Worm (Caenorhabditis elegans) whole organism, L3 larva: Measurements from ENCODE around the gene F46C5.9.
A peak's percentile ranks its signal among the peaks of the same experiment; 100 is the strongest.

Source experiments
- R02D3.7 ChIP-seq: fragments of 150-350 bp; optimal IDR thresholded peaks from 2 replicates; lab custom pipeline; 2014; ENCODE audit warnings: missing biosample characterization, missing genetic modification characterization
- ZK546.5 ChIP-seq: sonication (generic microtip); optimal IDR thresholded peaks from 2 replicates; lab custom pipeline; 2017; ENCODE audit warnings: missing biosample characterization, missing genetic modification characterization
- aly-2 ChIP-seq: fragments of 150-350 bp; optimal IDR thresholded peaks from 2 replicates; lab custom pipeline; 2014; ENCODE audit warnings: missing biosample characterization, missing genetic modification characterization
- ama-1 ChIP-seq: fragments of 150-350 bp; optimal IDR thresholded peaks from 2 replicates; lab custom pipeline; 2018
- ceh-16 ChIP-seq: sonication (generic microtip); optimal IDR thresholded peaks from 2 replicates; lab custom pipeline; 2017; ENCODE audit warnings: missing biosample characterization, missing genetic modification characterization
- ceh-28 ChIP-seq: fragments of 150-350 bp; optimal IDR thresholded peaks from 2 replicates; lab custom pipeline; 2014; ENCODE audit warnings: missing biosample characterization, missing genetic modification reagents, missing genetic modification characterization
- ceh-82 ChIP-seq: fragments of 150-350 bp; optimal IDR thresholded peaks from 2 replicates; lab custom pipeline; 2014; ENCODE audit warnings: missing biosample characterization, missing genetic modification characterization
- egl-27 ChIP-seq: sonication (generic microtip); optimal IDR thresholded peaks from 4 replicates; lab custom pipeline; 2017; ENCODE audit warnings: missing biosample characterization, missing genetic modification reagents, missing genetic modification characterization
- elt-1 ChIP-seq: fragments of 150-350 bp; optimal IDR thresholded peaks from 2 replicates; lab custom pipeline; 2014; ENCODE audit warnings: missing biosample characterization, missing genetic modification characterization
- elt-3 ChIP-seq, 3 experiments: fragments of 150-350 bp in 1 of 3; sonication (generic microtip) in 2 of 3; optimal IDR thresholded peaks; 2 replicates in 2 of 3; 4 replicates in 1 of 3; lab custom pipeline; 2014 to 2017; ENCODE audit warnings: missing biosample characterization in 3 of 3, missing genetic modification characterization in 3 of 3
- eor-1 ChIP-seq, 2 experiments: fragments of 150-350 bp; optimal IDR thresholded peaks; 2 replicates each; lab custom pipeline; 2014 to 2018; ENCODE audit warnings: missing biosample characterization in 2 of 2, missing genetic modification characterization in 2 of 2
- fkh-10 ChIP-seq: sonication (generic microtip); optimal IDR thresholded peaks from 2 replicates; lab custom pipeline; 2017; ENCODE audit warnings: missing biosample characterization, missing genetic modification reagents, missing genetic modification characterization
- fkh-2 ChIP-seq: fragments of 150-350 bp; optimal IDR thresholded peaks from 2 replicates; lab custom pipeline; 2014; ENCODE audit warnings: missing biosample characterization, missing genetic modification reagents, missing genetic modification characterization
- fos-1 ChIP-seq: fragments of 150-350 bp; optimal IDR thresholded peaks from 2 replicates; lab custom pipeline; 2014; ENCODE audit warnings: missing biosample characterization, missing genetic modification characterization
- jun-1 ChIP-seq: fragments of 150-350 bp; optimal IDR thresholded peaks from 2 replicates; lab custom pipeline; 2014; ENCODE audit warnings: missing biosample characterization, missing genetic modification reagents, missing genetic modification characterization
- lin-15B ChIP-seq: fragments of 150-350 bp; optimal IDR thresholded peaks from 2 replicates; lab custom pipeline; 2014; ENCODE audit warnings: missing biosample characterization, missing genetic modification characterization
- lin-39 ChIP-seq: fragments of 150-350 bp; optimal IDR thresholded peaks from 2 replicates; lab custom pipeline; 2018; ENCODE audit warnings: missing biosample characterization, missing genetic modification reagents, missing genetic modification characterization
- lsy-12 ChIP-seq: sonication (generic microtip); optimal IDR thresholded peaks from 2 replicates; lab custom pipeline; 2016; ENCODE audit warnings: mild to moderate bottlenecking, missing genetic modification characterization, missing compliant biosample characterization
- nfya-1 ChIP-seq: sonication (generic microtip); optimal IDR thresholded peaks from 2 replicates; lab custom pipeline; 2017; ENCODE audit warnings: missing genetic modification characterization, mild to moderate bottlenecking, missing compliant biosample characterization, antibody characterized with exemption, moderate library complexity; ENCODE audit not compliant: insufficient read depth
- nhr-11 ChIP-seq: fragments of 150-350 bp; optimal IDR thresholded peaks from 2 replicates; lab custom pipeline; 2014; ENCODE audit warnings: missing biosample characterization, missing genetic modification characterization
- nhr-23 ChIP-seq: fragments of 150-350 bp; optimal IDR thresholded peaks from 2 replicates; lab custom pipeline; 2014; ENCODE audit warnings: missing biosample characterization, missing genetic modification reagents, missing genetic modification characterization
- nhr-237 ChIP-seq: fragments of 150-350 bp; optimal IDR thresholded peaks from 2 replicates; lab custom pipeline; 2014; ENCODE audit warnings: missing biosample characterization, missing genetic modification characterization
- nhr-25 ChIP-seq: sonication (generic microtip); optimal IDR thresholded peaks from 2 replicates; lab custom pipeline; 2017; ENCODE audit warnings: missing biosample characterization, missing genetic modification characterization
- nhr-43 ChIP-seq: sonication (generic microtip); optimal IDR thresholded peaks from 2 replicates; lab custom pipeline; 2016; ENCODE audit warnings: mild to moderate bottlenecking, missing genetic modification characterization, missing compliant biosample characterization; ENCODE audit not compliant: poor library complexity, severe bottlenecking
- nhr-67 ChIP-seq: fragments of 150-350 bp; optimal IDR thresholded peaks from 2 replicates; lab custom pipeline; 2014; ENCODE audit warnings: missing biosample characterization, missing genetic modification characterization
- nhr-76 ChIP-seq: fragments of 150-350 bp; sonication (generic microtip); optimal IDR thresholded peaks from 5 replicates; lab custom pipeline; 2014; ENCODE audit warnings: missing biosample characterization, missing genetic modification characterization
- nhr-77 ChIP-seq: fragments of 150-350 bp; optimal IDR thresholded peaks from 2 replicates; lab custom pipeline; 2014; ENCODE audit warnings: missing biosample characterization, missing genetic modification characterization
- pha-4 ChIP-seq: fragments of 150-350 bp; optimal IDR thresholded peaks from 2 replicates; lab custom pipeline; 2014; ENCODE audit warnings: missing biosample characterization, missing genetic modification reagents, missing genetic modification characterization
- pqm-1 ChIP-seq: fragments of 150-350 bp; optimal IDR thresholded peaks from 2 replicates; lab custom pipeline; 2017; ENCODE audit warnings: missing biosample characterization, missing genetic modification characterization, inconsistent platforms
- sea-2 ChIP-seq: fragments of 150-350 bp; sonication (generic microtip); optimal IDR thresholded peaks from 4 replicates; lab custom pipeline; 2014; ENCODE audit warnings: missing biosample characterization, missing genetic modification reagents, missing genetic modification characterization
- skn-1 ChIP-seq: fragments of 150-350 bp; optimal IDR thresholded peaks from 2 replicates; lab custom pipeline; 2014; ENCODE audit warnings: missing biosample characterization, missing genetic modification characterization
- snpc-4 ChIP-seq: fragments of 150-350 bp; optimal IDR thresholded peaks from 2 replicates; lab custom pipeline; 2014; ENCODE audit warnings: missing biosample characterization, missing genetic modification characterization
- tbx-2 ChIP-seq: sonication (generic microtip); optimal IDR thresholded peaks from 2 replicates; lab custom pipeline; 2016; ENCODE audit warnings: mild to moderate bottlenecking, missing genetic modification characterization, missing compliant biosample characterization
- unc-39 ChIP-seq: sonication (generic microtip); optimal IDR thresholded peaks from 4 replicates; lab custom pipeline; 2017; ENCODE audit warnings: missing biosample characterization, missing genetic modification characterization
- unc-62 ChIP-seq: fragments of 150-350 bp; sonication (generic microtip); optimal IDR thresholded peaks from 4 replicates; lab custom pipeline; 2014; ENCODE audit warnings: missing biosample characterization, missing genetic modification reagents, missing genetic modification characterization
- zag-1 ChIP-seq: fragments of 150-350 bp; optimal IDR thresholded peaks from 2 replicates; lab custom pipeline; 2014; ENCODE audit warnings: missing biosample characterization, missing genetic modification characterization
- ztf-11 ChIP-seq: fragments of 150-350 bp; optimal IDR thresholded peaks from 2 replicates; lab custom pipeline; 2014; ENCODE audit warnings: missing biosample characterization, missing genetic modification characterization
- ztf-4 ChIP-seq: fragments of 150-350 bp; optimal IDR thresholded peaks from 2 replicates; lab custom pipeline; 2014; ENCODE audit warnings: missing biosample characterization, missing genetic modification characterization

Gene F46C5.9

DNA sequence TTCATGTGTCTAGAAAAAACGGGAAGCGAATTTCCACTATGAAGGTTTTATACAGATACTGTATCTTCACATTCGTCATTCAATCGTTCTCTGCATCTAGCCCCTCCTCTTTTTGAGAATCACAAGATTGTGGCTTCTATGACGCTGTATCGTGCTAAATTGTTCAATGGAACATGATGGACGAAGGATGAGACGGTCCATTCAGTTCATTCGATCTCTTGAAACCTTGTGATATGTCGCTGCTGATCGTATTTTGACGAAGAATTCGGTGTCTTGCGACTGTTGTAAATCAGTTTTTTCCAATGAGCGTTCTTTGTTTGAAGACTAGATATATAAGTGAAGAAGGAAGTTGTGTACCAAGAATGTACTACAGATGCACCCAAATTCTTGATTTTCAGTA is 3.1 kb upstream of the F46C5.9 start:
- TF ChIP-seq nfya-1 (tag; lab: Kevin White, UChicago) (peak; percentile 21), fkh-2 (no peak), lin-39 (tag; lab: Kevin White, UChicago) (peak; percentile 22), elt-1 (peak; percentile 55), nhr-25 (tag; lab: Kevin White, UChicago) (peak; percentile 73), nhr-76 (tag; lab: Kevin White, UChicago) (peak; percentile 30), elt-3 (tag; optimal IDR thresholded peaks at IDR 0.05; lab: Kevin White, UChicago) (peak in 2 of 3 experiments; percentile 60 to 88), ceh-28 (tag; lab: Kevin White, UChicago) (peak; percentile 27), jun-1 (tag; lab: Kevin White, UChicago) (peak; percentile 61), pqm-1 (no peak), ztf-4 (tag; lab: Kevin White, UChicago) (no peak), nhr-11 (tag; lab: Kevin White, UChicago) (peak; percentile 30), nhr-23 (peak; percentile 86), ztf-11 (tag; lab: Kevin White, UChicago) (no peak), nhr-43 (tag; lab: Kevin White, UChicago) (peak; percentile 98)
- TF ChIP-seq, all 47 proteins: peak for 11

DNA sequence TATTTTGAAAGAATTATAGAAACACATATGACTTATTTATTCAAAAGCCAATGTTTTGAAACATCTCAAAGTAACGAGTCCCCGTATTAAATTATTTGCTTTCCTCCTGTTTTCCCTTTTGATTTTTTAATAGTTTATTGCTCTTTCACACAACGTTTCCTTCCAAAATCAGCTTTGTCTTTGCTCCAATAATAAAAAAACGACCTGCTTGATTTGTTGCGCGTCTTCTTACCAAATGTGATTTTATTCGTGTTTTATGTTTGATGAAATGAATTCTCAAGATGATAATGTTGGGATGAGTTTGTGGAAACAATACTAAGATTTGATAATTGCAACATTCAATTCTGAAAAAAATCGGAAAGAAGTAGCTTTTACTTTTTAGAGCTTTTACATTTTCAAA is 1.8 kb upstream of the F46C5.9 start:
- no peak for TF ChIP-seq ceh-82 (tag; lab: Kevin White, UChicago)
- TF ChIP-seq nhr-11 (tag; lab: Kevin White, UChicago) = no peak
- no peak for TF ChIP-seq ztf-4 (tag; lab: Kevin White, UChicago)
- TF ChIP-seq nhr-237 (tag; lab: Kevin White, UChicago) = no peak
- TF ChIP-seq nhr-77 (tag; lab: Kevin White, UChicago) = no peak
- no peak for TF ChIP-seq lsy-12 (tag; lab: Kevin White, UChicago)
- TF ChIP-seq lin-15B = no peak
- no peak for TF ChIP-seq pqm-1
- TF ChIP-seq ZK546.5 (tag; lab: Kevin White, UChicago) = no peak

DNA sequence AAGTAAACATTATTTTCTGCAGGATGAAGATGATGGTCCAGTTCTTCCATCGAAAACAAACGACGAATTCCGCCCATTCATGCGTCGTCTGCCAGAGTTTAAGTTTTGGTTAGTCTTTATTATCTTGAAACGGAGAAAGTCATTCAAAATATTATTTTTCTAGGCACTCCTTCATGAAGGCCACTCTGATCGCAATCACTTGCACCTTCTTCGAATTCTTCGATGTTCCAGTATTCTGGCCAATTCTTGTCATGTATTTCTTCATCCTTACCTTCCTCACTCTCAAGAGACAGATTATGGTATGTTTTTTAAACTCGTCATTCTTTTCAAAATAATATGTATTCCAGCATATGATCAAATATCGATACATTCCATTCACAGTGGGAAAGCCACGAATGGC is 1.3 kb upstream of the F46C5.9 start:
- TF ChIP-seq snpc-4 = no peak
- no peak for TF ChIP-seq egl-27 (tag; lab: Kevin White, UChicago)
- TF ChIP-seq ceh-28 (tag; lab: Kevin White, UChicago) = no peak
- TF ChIP-seq ceh-16 (tag; lab: Kevin White, UChicago) = no peak
- TF ChIP-seq nhr-76 (tag; lab: Kevin White, UChicago) = no peak
- TF ChIP-seq nhr-43 (tag; lab: Kevin White, UChicago) = peak; percentile 9
- no peak for TF ChIP-seq pha-4
- no peak for TF ChIP-seq tbx-2 (tag; lab: Kevin White, UChicago)
- TF ChIP-seq ceh-82 (tag; lab: Kevin White, UChicago) = no peak
- no peak for TF ChIP-seq nhr-23
- TF ChIP-seq nfya-1 (tag; lab: Kevin White, UChicago) = no peak
- TF ChIP-seq nhr-77 (tag; lab: Kevin White, UChicago) = no peak
- TF ChIP-seq unc-39 = no peak
- no peak for TF ChIP-seq sea-2 (GFP tag; lab: Kevin White, UChicago)
- no peak for TF ChIP-seq fos-1 (tag; lab: Kevin White, UChicago)
- TF ChIP-seq zag-1 (tag; lab: Kevin White, UChicago) = no peak
- no peak for TF ChIP-seq aly-2 (tag; lab: Kevin White, UChicago)
- no peak for TF ChIP-seq R02D3.7 (tag; lab: Kevin White, UChicago)
- TF ChIP-seq nhr-25 (tag; lab: Kevin White, UChicago) = peak; percentile 3
- TF ChIP-seq ama-1 (lab: Kevin White, UChicago) = peak; percentile 91
- no peak for TF ChIP-seq skn-1 (tag; lab: Kevin White, UChicago)
- TF ChIP-seq lin-39 (tag; lab: Kevin White, UChicago) = peak; percentile 23
- no peak for TF ChIP-seq pqm-1
- TF ChIP-seq fkh-10 (GFP tag; lab: Kevin White, UChicago) = no peak
- TF ChIP-seq elt-3 (tag; optimal IDR thresholded peaks at IDR 0.05; lab: Kevin White, UChicago) = no peak
- TF ChIP-seq jun-1 (tag; lab: Kevin White, UChicago) = no peak
- no peak for TF ChIP-seq lsy-12 (tag; lab: Kevin White, UChicago)
- TF ChIP-seq eor-1 (tag; optimal IDR thresholded peaks at IDR 0.05; lab: Kevin White, UChicago) = no peak
- no peak for TF ChIP-seq nhr-237 (tag; lab: Kevin White, UChicago)

DNA sequence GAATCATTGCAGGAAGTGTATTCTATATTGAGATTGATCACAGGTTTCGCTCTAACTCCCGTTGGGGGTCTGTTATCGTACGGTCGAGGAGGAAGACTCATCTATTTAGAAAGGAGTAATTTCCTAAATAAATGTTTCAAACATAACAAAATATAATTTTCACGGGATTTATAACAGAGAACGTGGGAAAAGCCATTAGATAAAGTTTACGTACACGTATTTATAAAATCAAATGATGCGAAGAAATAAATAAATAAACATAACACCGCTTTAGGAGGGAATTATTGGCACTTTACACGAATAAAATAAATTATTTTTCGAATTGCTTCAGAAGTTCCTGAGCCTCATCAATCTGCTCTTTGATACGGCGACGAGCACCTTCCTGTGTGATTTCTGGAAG is 2.0 kb downstream of the F46C5.9 start, which contains the start of gene F07H5.10:
TSS of gene F07H5.10 (minus strand) at position 101 of the 400 bp plus-strand sequence.
- no peak for TF ChIP-seq fkh-10 (GFP tag; lab: Kevin White, UChicago)
- TF ChIP-seq R02D3.7 (tag; lab: Kevin White, UChicago) = no peak
- no peak for TF ChIP-seq skn-1 (tag; lab: Kevin White, UChicago)
- no peak for TF ChIP-seq unc-62 (GFP tag; lab: Kevin White, UChicago)
- no peak for TF ChIP-seq eor-1 (tag; optimal IDR thresholded peaks at IDR 0.05; lab: Kevin White, UChicago)
- TF ChIP-seq nhr-67 (tag; lab: Kevin White, UChicago) = no peak
- TF ChIP-seq lin-15B = no peak
- no peak for TF ChIP-seq ztf-4 (tag; lab: Kevin White, UChicago)
- TF ChIP-seq snpc-4 = no peak
- no peak for TF ChIP-seq egl-27 (tag; lab: Kevin White, UChicago)
